5 fruit fly cellular contexts compared by ENCODE assay signal in genomic region chr2L:1651053-1651452, dm6.
TF ChIP-seq lines count a peak whose summit lies in the region.

chinmo (plus strand) TSS chr2L:1651258.

- TF ChIP-seq CTCF in whole organism, embryonic (GFP tag; optimal IDR thresholded peaks at IDR 0.05; lab: Kevin White, UChicago) = peak; percentile 21

TF ChIP-seq in whole organism, 6 proteins besides CTCF, POLR2A, EP300 and RAD21:
- TF ChIP-seq usp (GFP tag; optimal IDR thresholded peaks at IDR 0.05; lab: Kevin White, UChicago) (no peak), psq (optimal IDR thresholded peaks at IDR 0.05; lab: Kevin White, UChicago) (no peak), EcR (GFP tag; optimal IDR thresholded peaks at IDR 0.05; lab: Kevin White, UChicago) (no peak), Dll (optimal IDR thresholded peaks at IDR 0.05; lab: Kevin White, UChicago) (peak; percentile 63)

TF ChIP-seq in whole organism, embryonic, 481 proteins besides CTCF, POLR2A, EP300 and RAD21 (continues in another document):
- TF ChIP-seq CG4282 (GFP tag; optimal IDR thresholded peaks at IDR 0.05; lab: Kevin White, UChicago) (no peak), CG3726 (GFP tag; IDR thresholded peaks at IDR 0.05; lab: Robert Waterston, UW) (no peak), CG9215 (GFP tag; IDR thresholded peaks at IDR 0.05; lab: Robert Waterston, UW) (no peak), sug (tag; optimal IDR thresholded peaks at IDR 0.05; lab: Kevin White, UChicago) (peak; percentile 30), CG16779 (GFP tag; IDR thresholded peaks at IDR 0.05; lab: Robert Waterston, UW) (peak; percentile 68), CG17568 (GFP tag; optimal IDR thresholded peaks at IDR 0.05; lab: Kevin White, UChicago) (no peak), CG30431 (GFP tag; optimal IDR thresholded peaks at IDR 0.05; lab: Kevin White, UChicago) (no peak), CG10274 (GFP tag; optimal IDR thresholded peaks at IDR 0.05; lab: Kevin White, UChicago) (no peak), CG9797 (GFP tag; optimal IDR thresholded peaks at IDR 0.05; lab: Kevin White, UChicago) (no peak), CG14050 (GFP tag; IDR thresholded peaks at IDR 0.05; lab: Robert Waterston, UW) (no peak; the same call in 2 of the 3 replicates), odd (GFP tag; optimal IDR thresholded peaks at IDR 0.05; lab: Kevin White, UChicago) (no peak), dan (GFP tag; IDR thresholded peaks at IDR 0.05; lab: Robert Waterston, UW) (no peak), CG6813 (GFP tag; optimal IDR thresholded peaks at IDR 0.05; lab: Kevin White, UChicago) (no peak), Sox102F (GFP tag; optimal IDR thresholded peaks at IDR 0.05; lab: Kevin White, UChicago) (no peak), CG8478 (optimal IDR thresholded peaks at IDR 0.05; lab: Kevin White, UChicago) (no peak), CG43689 (GFP tag; IDR thresholded peaks at IDR 0.05; lab: Robert Waterston, UW) (no peak), nerfin-1 (tag; optimal IDR thresholded peaks at IDR 0.05; lab: Kevin White, UChicago) (peak; percentile 79), Gsc (GFP tag; IDR thresholded peaks at IDR 0.05; lab: Robert Waterston, UW) (no peak), trem (tag; optimal IDR thresholded peaks at IDR 0.05; lab: Kevin White, UChicago) (no peak), Dfd (GFP tag; optimal IDR thresholded peaks at IDR 0.05; lab: Kevin White, UChicago) (no peak), Mes4 (GFP tag; optimal IDR thresholded peaks at IDR 0.05; lab: Kevin White, UChicago) (no peak), Ssrp (tag; optimal IDR thresholded peaks at IDR 0.05; lab: Kevin White, UChicago) (no peak), Usf (GFP tag; optimal IDR thresholded peaks at IDR 0.05; lab: Kevin White, UChicago) (no peak)

TF ChIP-seq in whole organism, prepupa, 60 proteins besides CTCF, POLR2A, EP300 and RAD21 (continues in another document):
- no peak for TF ChIP-seq pdm3 (GFP tag; optimal IDR thresholded peaks at IDR 0.05; lab: Kevin White, UChicago)
- peak; percentile 49 for TF ChIP-seq Eip78C (GFP tag; lab: Kevin White, UChicago)
- TF ChIP-seq CG10669 (GFP tag; optimal IDR thresholded peaks at IDR 0.05; lab: Kevin White, UChicago) = no peak
- TF ChIP-seq CG11294 (GFP tag; IDR thresholded peaks at IDR 0.05; lab: Robert Waterston, UW) = peak; percentile 20; the same call in 1 of the 2 replicates
- TF ChIP-seq Smox (GFP tag; optimal IDR thresholded peaks at IDR 0.05; lab: Kevin White, UChicago) = no peak
- TF ChIP-seq net (GFP tag; optimal IDR thresholded peaks at IDR 0.05; lab: Kevin White, UChicago) = no peak
- TF ChIP-seq CG8632 (GFP tag; optimal IDR thresholded peaks at IDR 0.05; lab: Kevin White, UChicago) = no peak
- peak; percentile 60 for TF ChIP-seq Met (GFP tag; optimal IDR thresholded peaks at IDR 0.05; lab: Kevin White, UChicago)
- no peak for TF ChIP-seq Ets21C (GFP tag; optimal IDR thresholded peaks at IDR 0.05; lab: Kevin White, UChicago)
- TF ChIP-seq CG8319 (GFP tag; optimal IDR thresholded peaks at IDR 0.05; lab: Kevin White, UChicago) = no peak
- TF ChIP-seq CG6163 (GFP tag; IDR thresholded peaks at IDR 0.05; lab: Robert Waterston, UW) = peak; percentile 75
- TF ChIP-seq svp (GFP tag; lab: Kevin White, UChicago) = no peak
- TF ChIP-seq CG15336 (GFP tag; IDR thresholded peaks at IDR 0.05; lab: Robert Waterston, UW) = no peak; the same call in 1 of the 2 replicates
- no peak for TF ChIP-seq fd85E (GFP tag; optimal IDR thresholded peaks at IDR 0.05; lab: Kevin White, UChicago)
- peak; percentile 14 for TF ChIP-seq Eip75B (GFP tag; optimal IDR thresholded peaks at IDR 0.05; lab: Kevin White, UChicago)
- TF ChIP-seq CG4318 (GFP tag; optimal IDR thresholded peaks at IDR 0.05; lab: Kevin White, UChicago) = no peak
- TF ChIP-seq CG10631 (GFP tag; optimal IDR thresholded peaks at IDR 0.05; lab: Kevin White, UChicago) = no peak
- TF ChIP-seq CG6854 (GFP tag; optimal IDR thresholded peaks at IDR 0.05; lab: Kevin White, UChicago) = peak; percentile 60
- TF ChIP-seq achi (GFP tag; optimal IDR thresholded peaks at IDR 0.05; lab: Kevin White, UChicago) = peak; percentile 18
- peak in 1 of 2 experiments; percentile 10 for TF ChIP-seq salr (GFP tag; optimal IDR thresholded peaks at IDR 0.05; lab: Kevin White, UChicago)
- TF ChIP-seq vri (GFP tag; optimal IDR thresholded peaks at IDR 0.05; lab: Kevin White, UChicago) = peak; percentile 62
- TF ChIP-seq lz (GFP tag; optimal IDR thresholded peaks at IDR 0.05; lab: Kevin White, UChicago) = peak; percentile 27
- TF ChIP-seq CG3919 (GFP tag; optimal IDR thresholded peaks at IDR 0.05; lab: Kevin White, UChicago) = peak; percentile 33
- peak; percentile 37 for TF ChIP-seq Sox102F (GFP tag; optimal IDR thresholded peaks at IDR 0.05; lab: Kevin White, UChicago)

TF ChIP-seq in whole organism, pupa, 21 proteins besides CTCF, POLR2A, EP300 and RAD21:
- peak; percentile 7 for TF ChIP-seq Pif1B (GFP tag; optimal IDR thresholded peaks at IDR 0.05; lab: Kevin White, UChicago)
- TF ChIP-seq CG12605 (GFP tag; IDR thresholded peaks at IDR 0.05; lab: Robert Waterston, UW) = peak; percentile 46
- TF ChIP-seq Snoo (tag; optimal IDR thresholded peaks at IDR 0.05; lab: Kevin White, UChicago) = peak; percentile 5
- TF ChIP-seq rn (GFP tag; IDR thresholded peaks at IDR 0.05; lab: Robert Waterston, UW) = no peak
- peak; percentile 43; the same call in 1 of the 2 replicates for TF ChIP-seq Ets98B (GFP tag; IDR thresholded peaks at IDR 0.05; lab: Robert Waterston, UW)
- TF ChIP-seq CG17806 (tag; optimal IDR thresholded peaks at IDR 0.05; lab: Kevin White, UChicago) = no peak
- TF ChIP-seq fd96Ca (GFP tag; IDR thresholded peaks at IDR 0.05; lab: Robert Waterston, UW) = no peak
- peak; percentile 53 for TF ChIP-seq CG32121 (GFP tag; IDR thresholded peaks at IDR 0.05; lab: Robert Waterston, UW)
- peak; percentile 19 for TF ChIP-seq Pif1A (GFP tag; optimal IDR thresholded peaks at IDR 0.05; lab: Kevin White, UChicago)
- no peak for TF ChIP-seq CG9948 (tag; optimal IDR thresholded peaks at IDR 0.05; lab: Kevin White, UChicago)
- TF ChIP-seq CG10348 (GFP tag; IDR thresholded peaks at IDR 0.05; lab: Robert Waterston, UW) = no peak

TF ChIP-seq in whole organism, wandering third instar larva, 38 proteins besides CTCF, POLR2A, EP300 and RAD21:
- TF ChIP-seq rgr (GFP tag; optimal IDR thresholded peaks at IDR 0.05; lab: Kevin White, UChicago) = peak; percentile 39
- TF ChIP-seq br (GFP tag; optimal IDR thresholded peaks at IDR 0.05; lab: Kevin White, UChicago) = peak; percentile 22
- TF ChIP-seq OdsH (GFP tag; optimal IDR thresholded peaks at IDR 0.05; lab: Kevin White, UChicago) = peak; percentile 26
- TF ChIP-seq dmrt93B (GFP tag; optimal IDR thresholded peaks at IDR 0.05; lab: Kevin White, UChicago) = no peak
- TF ChIP-seq Abd-B (GFP tag; optimal IDR thresholded peaks at IDR 0.05; lab: Kevin White, UChicago) = no peak
- peak in 1 of 2 experiments; percentile 43 for TF ChIP-seq dl (GFP tag; optimal IDR thresholded peaks at IDR 0.05; lab: Kevin White, UChicago; ENCODE audit: insufficient read depth in 1 of 2, partially characterized antibody in 2 of 2)
- peak; percentile 68 for TF ChIP-seq Hr83 (GFP tag; optimal IDR thresholded peaks at IDR 0.05; lab: Kevin White, UChicago; ENCODE audit: poor library complexity, severe bottlenecking)
- peak; percentile 38 for TF ChIP-seq Sp1 (GFP tag; optimal IDR thresholded peaks at IDR 0.05; lab: Kevin White, UChicago)
- no peak for TF ChIP-seq Rel (GFP tag; optimal IDR thresholded peaks at IDR 0.05; lab: Kevin White, UChicago)
- TF ChIP-seq Rel (tag; optimal IDR thresholded peaks at IDR 0.05; lab: Kevin White, UChicago) = peak; percentile 23
- peak; percentile 22 for TF ChIP-seq Vsx2 (GFP tag; optimal IDR thresholded peaks at IDR 0.05; lab: Kevin White, UChicago; ENCODE audit: partially characterized antibody)
- TF ChIP-seq Hnf4 (GFP tag; optimal IDR thresholded peaks at IDR 0.05; lab: Kevin White, UChicago) = peak; percentile 30
- TF ChIP-seq foxo (GFP tag; optimal IDR thresholded peaks at IDR 0.05; lab: Kevin White, UChicago) = peak in 1 of 2 experiments; percentile 36
- TF ChIP-seq brk (GFP tag; optimal IDR thresholded peaks at IDR 0.05; lab: Kevin White, UChicago) = no peak
- peak; percentile 25 for TF ChIP-seq fru (GFP tag; optimal IDR thresholded peaks at IDR 0.05; lab: Kevin White, UChicago)
- peak; percentile 41 for TF ChIP-seq psq (GFP tag; optimal IDR thresholded peaks at IDR 0.05; lab: Kevin White, UChicago)
- TF ChIP-seq lola (GFP tag; optimal IDR thresholded peaks at IDR 0.05; lab: Kevin White, UChicago) = no peak
- TF ChIP-seq h (GFP tag; optimal IDR thresholded peaks at IDR 0.05; lab: Kevin White, UChicago) = peak; percentile 51
- TF ChIP-seq CG9705 (GFP tag; optimal IDR thresholded peaks at IDR 0.05; lab: Kevin White, UChicago) = no peak
- TF ChIP-seq Dif (GFP tag; optimal IDR thresholded peaks at IDR 0.05; lab: Kevin White, UChicago; ENCODE audit: partially characterized antibody) = peak; percentile 79
